Worm (Caenorhabditis elegans) whole organism, L3 larva: ENCODE results near the gene mca-2.

Experiments used
- ZK546.5 ChIP-seq: sonication (generic microtip); optimal IDR thresholded peaks from 2 replicates; lab custom pipeline; 2017; ENCODE audit warnings: missing biosample characterization, missing genetic modification characterization
- ama-1 ChIP-seq: fragments of 150-350 bp; optimal IDR thresholded peaks from 2 replicates; lab custom pipeline; 2018
- ceh-16 ChIP-seq: sonication (generic microtip); optimal IDR thresholded peaks from 2 replicates; lab custom pipeline; 2017; ENCODE audit warnings: missing biosample characterization, missing genetic modification characterization
- daf-12 ChIP-seq: fragments of 150-350 bp; optimal IDR thresholded peaks from 2 replicates; lab custom pipeline; 2014; ENCODE audit warnings: missing biosample characterization, missing genetic modification reagents, missing genetic modification characterization
- elt-3 ChIP-seq, 3 experiments: fragments of 150-350 bp in 1 of 3; sonication (generic microtip) in 2 of 3; optimal IDR thresholded peaks; 2 replicates in 2 of 3; 4 replicates in 1 of 3; lab custom pipeline; 2014 to 2017; ENCODE audit warnings: missing biosample characterization in 3 of 3, missing genetic modification characterization in 3 of 3
- lin-15B ChIP-seq: fragments of 150-350 bp; optimal IDR thresholded peaks from 2 replicates; lab custom pipeline; 2014; ENCODE audit warnings: missing biosample characterization, missing genetic modification characterization
- mdl-1 ChIP-seq: fragments of 150-350 bp; optimal IDR thresholded peaks from 2 replicates; lab custom pipeline; 2014; ENCODE audit warnings: missing biosample characterization, missing genetic modification characterization
- nhr-11 ChIP-seq: fragments of 150-350 bp; optimal IDR thresholded peaks from 2 replicates; lab custom pipeline; 2014; ENCODE audit warnings: missing biosample characterization, missing genetic modification characterization
- nhr-12 ChIP-seq: fragments of 150-350 bp; optimal IDR thresholded peaks from 2 replicates; lab custom pipeline; 2014; ENCODE audit warnings: missing biosample characterization, missing genetic modification characterization
- nhr-237 ChIP-seq: fragments of 150-350 bp; optimal IDR thresholded peaks from 2 replicates; lab custom pipeline; 2014; ENCODE audit warnings: missing biosample characterization, missing genetic modification characterization
- pqm-1 ChIP-seq: fragments of 150-350 bp; optimal IDR thresholded peaks from 2 replicates; lab custom pipeline; 2017; ENCODE audit warnings: missing biosample characterization, missing genetic modification characterization, inconsistent platforms
- ztf-4 ChIP-seq: fragments of 150-350 bp; optimal IDR thresholded peaks from 2 replicates; lab custom pipeline; 2014; ENCODE audit warnings: missing biosample characterization, missing genetic modification characterization

DNA sequence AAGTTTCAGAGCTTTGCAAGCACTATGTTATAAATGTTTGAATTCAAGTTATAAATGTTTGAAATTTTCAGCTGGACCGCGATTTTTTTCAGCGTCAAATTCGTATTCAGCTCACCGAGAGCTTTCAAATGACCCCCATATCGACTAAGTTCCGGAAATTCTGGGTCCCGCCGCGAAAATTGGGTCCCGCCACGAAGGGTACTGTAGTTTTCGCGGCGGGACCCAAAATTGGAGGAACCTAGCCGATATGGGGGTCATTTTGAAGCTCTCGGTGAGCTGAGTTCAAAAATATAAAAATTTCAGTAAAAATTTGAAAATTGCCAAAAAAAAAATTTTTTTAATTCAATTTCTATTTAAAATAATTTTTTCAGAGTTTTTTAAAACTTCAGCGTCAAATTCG is 22.9 kb downstream of the mca-2 start:
- TF ChIP-seq nhr-11 (tag; lab: Kevin White, UChicago): no peak
- no peak for TF ChIP-seq ztf-4 (tag; lab: Kevin White, UChicago)
- no peak for TF ChIP-seq nhr-237 (tag; lab: Kevin White, UChicago)
- TF ChIP-seq ceh-16 (tag; lab: Kevin White, UChicago): no peak
- no peak for TF ChIP-seq pqm-1 (tag; lab: Kevin White, UChicago)
- TF ChIP-seq elt-3 (tag; optimal IDR thresholded peaks at IDR 0.05; lab: Kevin White, UChicago): no peak
- TF ChIP-seq daf-12 (tag; lab: Kevin White, UChicago): no peak
- no peak for TF ChIP-seq ama-1
- TF ChIP-seq nhr-12 (tag; lab: Kevin White, UChicago): no peak
- TF ChIP-seq lin-15B: no peak
- TF ChIP-seq ZK546.5 (tag; lab: Kevin White, UChicago): no peak
- TF ChIP-seq mdl-1 (tag; lab: Kevin White, UChicago): no peak
